Fruit fly (Drosophila melanogaster): Measurements from ENCODE around the gene Dnaaf5.

DNA sequence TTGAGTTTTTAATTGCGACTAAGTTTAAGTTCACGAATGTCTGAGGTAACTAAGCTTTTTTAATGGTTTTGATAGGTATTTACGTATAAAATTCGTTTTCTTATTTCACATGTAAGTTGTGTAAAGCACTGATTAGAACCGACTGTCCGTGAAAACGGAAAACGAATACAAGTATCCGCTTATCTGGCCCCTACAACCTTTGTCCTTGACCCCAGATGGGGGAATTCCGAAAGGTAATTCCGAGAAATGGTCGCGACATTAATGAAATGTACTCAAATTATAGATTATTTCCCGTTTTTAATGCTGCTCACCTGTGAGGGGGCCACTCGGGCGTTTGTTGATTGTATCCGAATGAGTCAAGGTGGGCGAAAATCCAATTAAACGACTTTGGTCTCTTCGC lies 5.3 kb upstream of the Dnaaf5 start:
- TF ChIP-seq CTCF (optimal IDR thresholded peaks at IDR 0.05): no peak
- TF ChIP-seq CG8478 (optimal IDR thresholded peaks at IDR 0.05): no peak
